Worm (Caenorhabditis elegans) whole organism, late embryonic: ENCODE measurements around the gene F13E9.12.

Experiments used
- K02D7.2 ChIP-seq: sonication (generic microtip); optimal IDR thresholded peaks from 2 replicates; lab custom pipeline; 2017; ENCODE audit warnings: mild to moderate bottlenecking, missing genetic modification characterization, missing compliant biosample characterization
- ceh-2 ChIP-seq: sonication (generic microtip); optimal IDR thresholded peaks from 2 replicates; lab custom pipeline; 2016; ENCODE audit warnings: missing genotype, missing genetic modification characterization, missing compliant biosample characterization
- ceh-24 ChIP-seq: sonication (generic microtip); optimal IDR thresholded peaks from 2 replicates; lab custom pipeline; 2016; ENCODE audit warnings: mild to moderate bottlenecking, missing genetic modification characterization, missing compliant biosample characterization
- nhr-11 ChIP-seq: fragments of 150-350 bp; optimal IDR thresholded peaks from 2 replicates; lab custom pipeline; 2014; ENCODE audit warnings: missing biosample characterization, missing genetic modification characterization

DNA sequence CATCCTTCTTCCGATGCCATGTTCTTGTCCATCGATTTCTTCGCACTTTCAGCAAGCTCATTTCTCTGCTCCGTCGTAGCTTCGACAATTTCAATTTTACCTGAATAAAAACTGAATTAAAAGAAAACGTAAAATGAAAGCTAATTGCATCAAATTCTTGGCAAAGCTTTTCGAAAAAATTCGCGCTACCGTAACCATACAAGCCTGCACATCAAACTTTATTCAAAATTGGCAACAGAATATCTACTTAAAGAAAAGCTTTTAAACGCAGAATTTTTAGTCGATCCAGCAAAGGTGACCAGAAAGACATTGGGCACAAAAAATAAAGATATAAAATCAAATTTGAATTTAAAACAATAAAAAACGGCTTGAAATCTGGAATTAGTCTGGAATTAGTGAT is 32.2 kb downstream of the F13E9.12 start:
- TF ChIP-seq nhr-11 (tag; lab: Kevin White, UChicago) (no peak), ceh-24 (tag; lab: Kevin White, UChicago) (no peak), ceh-2 (tag; lab: Kevin White, UChicago) (no peak), K02D7.2 (tag; lab: Kevin White, UChicago) (no peak)
